Fruit fly (Drosophila melanogaster) whole organism, wandering third instar larva: ENCODE results near the gene CG11168.

ENCODE experiments used
- CG9705 ChIP-seq: fragments of 200-800 bp; sonication (Bioruptor generic); optimal IDR thresholded peaks from 2 replicates; lab custom pipeline; 2018; ENCODE audit warnings: missing biosample characterization, mild to moderate bottlenecking, missing genetic modification characterization
- CrebA ChIP-seq: fragments of 200-800 bp; sonication (Bioruptor generic); optimal IDR thresholded peaks from 2 replicates; lab custom pipeline; 2016; ENCODE audit warnings: missing biosample characterization, mild to moderate bottlenecking, missing genetic modification characterization, borderline replicate concordance
- Dfd ChIP-seq: fragments of >200 bp; optimal IDR thresholded peaks from 2 replicates; lab custom pipeline; 2017; ENCODE audit warnings: missing biosample characterization, missing genetic modification characterization
- Dif ChIP-seq: fragments of 200-275, 200-300 bp; sonication (Bioruptor generic); optimal IDR thresholded peaks from 2 replicates; lab custom pipeline; 2018; ENCODE audit warnings: missing biosample characterization, missing genetic modification characterization; ENCODE audit not compliant: partially characterized antibody
- Mio ChIP-seq: sonication (Bioruptor generic); optimal IDR thresholded peaks from 2 replicates; lab custom pipeline; 2016; ENCODE audit warnings: missing biosample characterization, missing genetic modification characterization
- N ChIP-seq: fragments of >200 bp; optimal IDR thresholded peaks from 2 replicates; lab custom pipeline; 2018; ENCODE audit warnings: missing biosample characterization, missing external identifiers, missing genetic modification characterization
- Vsx2 ChIP-seq: fragments of 200-300, 225-300 bp; sonication (Bioruptor generic); optimal IDR thresholded peaks from 2 replicates; lab custom pipeline; 2018; ENCODE audit warnings: missing biosample characterization, missing genetic modification characterization; ENCODE audit not compliant: partially characterized antibody
- br ChIP-seq: fragments of 200-800 bp; sonication (Bioruptor generic); optimal IDR thresholded peaks from 2 replicates; lab custom pipeline; 2016; ENCODE audit warnings: missing biosample characterization, missing genetic modification characterization
- fru ChIP-seq: fragments of 200-800 bp; sonication (Bioruptor generic); optimal IDR thresholded peaks from 3 replicates; lab custom pipeline; 2016; ENCODE audit warnings: missing biosample characterization, mild to moderate bottlenecking, missing genetic modification characterization
- lola ChIP-seq: fragments of >200 bp; optimal IDR thresholded peaks from 2 replicates; lab custom pipeline; 2017; ENCODE audit warnings: missing biosample characterization, missing genetic modification characterization
- pan ChIP-seq: fragments of >200 bp; optimal IDR thresholded peaks from 2 replicates; lab custom pipeline; 2017
- psq ChIP-seq: fragments of 200-800 bp; sonication (Bioruptor generic); optimal IDR thresholded peaks from 3 replicates; lab custom pipeline; 2017; ENCODE audit warnings: missing biosample characterization, mild to moderate bottlenecking, missing genetic modification characterization, moderate library complexity
- usp ChIP-seq: fragments of >200 bp; optimal IDR thresholded peaks from 2 replicates; lab custom pipeline; 2017; ENCODE audit warnings: missing biosample characterization, missing genetic modification characterization

- TF ChIP-seq usp (no peak), Dfd (GFP tag; lab: Kevin White, UChicago) (no peak), br (GFP tag; lab: Kevin White, UChicago) (no peak), Vsx2 (GFP tag; lab: Kevin White, UChicago) (no peak), CG9705 (no peak), pan (lab: Kevin White, UChicago) (no peak), lola (no peak), CrebA (GFP tag; lab: Kevin White, UChicago) (no peak), fru (no peak), Mio (no peak), N (GFP tag; lab: Kevin White, UChicago) (no peak), Dif (GFP tag; lab: Kevin White, UChicago) (no peak), psq (no peak)
Measured at dm6 chr3R:24908034-24908433, 9.9 kb upstream of the CG11168 start.
